Worm (Caenorhabditis elegans): ENCODE data around the gene syx-18.
A peak's percentile ranks its signal among the peaks of the same experiment; 100 is the strongest.

ce11 chrV:6676158-6676849 lies 21.1 kb upstream of the syx-18 start, which contains the start of gene cest-34:
- no peak for TF ChIP-seq ama-1 (optimal IDR thresholded peaks at IDR 0.05)
- no peak for TF ChIP-seq nhr-11 (tag; optimal IDR thresholded peaks at IDR 0.05)
- no peak for TF ChIP-seq elt-1 (tag; optimal IDR thresholded peaks at IDR 0.05)
- TF ChIP-seq nhr-6 (tag; optimal IDR thresholded peaks at IDR 0.05): no peak
- no peak for TF ChIP-seq nhr-10 (tag; optimal IDR thresholded peaks at IDR 0.05)
- no peak for TF ChIP-seq unc-62 (GFP tag; optimal IDR thresholded peaks at IDR 0.05)
- TF ChIP-seq R02D3.7 (tag; optimal IDR thresholded peaks at IDR 0.05): no peak
- TF ChIP-seq ceh-82 (tag; optimal IDR thresholded peaks at IDR 0.05): no peak
- TF ChIP-seq ceh-16 (tag; optimal IDR thresholded peaks at IDR 0.05): no peak
- TF ChIP-seq fos-1 (tag; optimal IDR thresholded peaks at IDR 0.05): peak; percentile 4
- no peak for TF ChIP-seq lin-11 (tag; optimal IDR thresholded peaks at IDR 0.05)
- no peak for TF ChIP-seq nhr-77 (tag; optimal IDR thresholded peaks at IDR 0.05)
- TF ChIP-seq F13H6.1 (tag; optimal IDR thresholded peaks at IDR 0.05): no peak
- no peak for TF ChIP-seq dmd-4 (tag; optimal IDR thresholded peaks at IDR 0.05)

Data from whole organism, L2 larva.